Fruit fly (Drosophila melanogaster) whole organism, embryonic: ENCODE data around the gene CG43347.

ENCODE experiments used
- Aef1 ChIP-seq: fragments of 200-800 bp; sonication (Bioruptor generic); IDR thresholded peaks from 3 replicates; pipeline ENCODE4 v1.3.6; 2022; ENCODE audit warnings: missing biosample characterization, missing genetic modification characterization
- Asciz ChIP-seq: fragments of 200-800 bp; sonication (Bioruptor generic); optimal IDR thresholded peaks from 2 replicates; lab custom pipeline; 2017; ENCODE audit warnings: missing biosample characterization, mild to moderate bottlenecking, missing genetic modification characterization, missing genetic modification reagents
- CG10147 ChIP-seq: fragments of 200-800 bp; sonication (Bioruptor generic); optimal IDR thresholded peaks from 2 replicates; lab custom pipeline; 2019; ENCODE audit warnings: missing biosample characterization, mild to moderate bottlenecking, missing genetic modification characterization, moderate library complexity
- CG11398 ChIP-seq: fragments of 200-800 bp; sonication (Bioruptor generic); optimal IDR thresholded peaks from 2 replicates; lab custom pipeline; 2016; ENCODE audit warnings: missing biosample characterization, missing genetic modification characterization
- CG14050 ChIP-seq: fragments of 200-800 bp; sonication (Bioruptor generic); IDR thresholded peaks from 3 replicates; pipeline ENCODE4 v1.3.6; 2022; ENCODE audit warnings: missing biosample characterization, missing genetic modification characterization
- CG14710 ChIP-seq: fragments of 200-800 bp; sonication (Bioruptor generic); optimal IDR thresholded peaks from 3 replicates; lab custom pipeline; 2019; ENCODE audit warnings: missing biosample characterization, mild to moderate bottlenecking, missing genetic modification characterization, moderate library complexity
- CG1792 ChIP-seq: fragments of 200-800 bp; sonication (Bioruptor generic); optimal IDR thresholded peaks from 2 replicates; lab custom pipeline; 2016; ENCODE audit warnings: missing biosample characterization, missing genetic modification characterization
- CG18764 ChIP-seq: fragments of 200-800 bp; sonication (Bioruptor generic); optimal IDR thresholded peaks from 3 replicates; lab custom pipeline; 2016; ENCODE audit warnings: missing biosample characterization, missing genetic modification characterization
- CG2129 ChIP-seq: fragments of 200-800 bp; sonication (Bioruptor generic); IDR thresholded peaks from 2 replicates; pipeline ENCODE4 v1.3.6; 2022; ENCODE audit warnings: missing biosample characterization, missing genetic modification characterization; ENCODE audit not compliant: partially characterized antibody
- CG30431 ChIP-seq: fragments of 200-800 bp; sonication (Bioruptor generic); optimal IDR thresholded peaks from 2 replicates; lab custom pipeline; 2017; ENCODE audit warnings: missing biosample characterization, missing genetic modification characterization
- CG3726 ChIP-seq: fragments of 200-800 bp; sonication (Bioruptor generic); IDR thresholded peaks from 3 replicates; pipeline ENCODE4, ENCODE4 v1.3.6; 2022; ENCODE audit warnings: missing biosample characterization, missing genetic modification characterization
- CG3838 ChIP-seq: fragments of 200-800 bp; sonication (Bioruptor generic); optimal IDR thresholded peaks from 3 replicates; lab custom pipeline; 2016; ENCODE audit warnings: missing biosample characterization, missing genetic modification characterization
- CG7357 ChIP-seq: fragments of 200-800 bp; sonication (Bioruptor generic); IDR thresholded peaks from 3 replicates; pipeline ENCODE4 v1.3.6; 2022; ENCODE audit warnings: missing biosample characterization, missing genetic modification characterization
- CG7372 ChIP-seq: fragments of 200-800 bp; sonication (Bioruptor generic); IDR thresholded peaks from 2 replicates; pipeline ENCODE4 v1.3.6; 2022; ENCODE audit warnings: missing biosample characterization, missing genetic modification characterization
- CG8944 ChIP-seq: fragments of 200-800 bp; sonication (Bioruptor generic); optimal IDR thresholded peaks from 3 replicates; lab custom pipeline; 2016; ENCODE audit warnings: missing biosample characterization, missing genetic modification characterization
- CG9609 ChIP-seq: fragments of 200-800 bp; sonication (Bioruptor generic); optimal IDR thresholded peaks from 3 replicates; lab custom pipeline; 2016; ENCODE audit warnings: missing biosample characterization, missing genetic modification characterization
- D ChIP-seq, 2 experiments: fragments of 200-800 bp in 1 of 2; fragments of >200 bp in 1 of 2; sonication (Bioruptor generic) in 1 of 2; optimal IDR thresholded peaks; 2 replicates in 1 of 2; 3 replicates in 1 of 2; lab custom pipeline; 2017; ENCODE audit warnings: mild to moderate bottlenecking in 1 of 2, missing biosample characterization in 1 of 2, missing genetic modification characterization in 1 of 2, missing genetic modification reagents in 1 of 2
- D19B ChIP-seq: fragments of 200-800 bp; sonication (Bioruptor generic); optimal IDR thresholded peaks from 2 replicates; lab custom pipeline; 2017; ENCODE audit warnings: missing biosample characterization, mild to moderate bottlenecking, missing genetic modification characterization
- Dfd ChIP-seq, 2 experiments: fragments of >200 bp; optimal IDR thresholded peaks; 2 replicates each; lab custom pipeline; 2017; ENCODE audit warnings: missing biosample characterization in 2 of 2, missing genetic modification characterization in 2 of 2
- Dll ChIP-seq: fragments of 200-800 bp; sonication (Bioruptor generic); IDR thresholded peaks from 4 replicates; pipeline ENCODE4 v1.3.6; 2022; ENCODE audit warnings: missing biosample characterization, missing genetic modification characterization; ENCODE audit not compliant: partially characterized antibody
- HLH3B ChIP-seq: fragments of 200-800 bp; sonication (Bioruptor generic); IDR thresholded peaks from 2 replicates; pipeline ENCODE4 v1.3.6; 2022; ENCODE audit warnings: missing biosample characterization, missing genetic modification characterization
- Hey ChIP-seq: fragments of 200-800 bp; sonication (Bioruptor generic); optimal IDR thresholded peaks from 3 replicates; lab custom pipeline; 2018; ENCODE audit warnings: missing biosample characterization, mild to moderate bottlenecking, missing genetic modification characterization
- HmgD ChIP-seq: fragments of 200-800 bp; sonication (Bioruptor generic); optimal IDR thresholded peaks from 3 replicates; lab custom pipeline; 2016; ENCODE audit warnings: missing biosample characterization, missing genetic modification characterization
- Hr78 ChIP-seq, 2 experiments: fragments of 200-800 bp in 1 of 2; fragments of >200 bp in 1 of 2; sonication (Bioruptor generic) in 1 of 2; optimal IDR thresholded peaks; 2 replicates each; lab custom pipeline; 2017 to 2019; ENCODE audit warnings: missing biosample characterization in 2 of 2, missing genetic modification characterization in 2 of 2, mild to moderate bottlenecking in 1 of 2, moderate library complexity in 1 of 2
- Meics ChIP-seq: fragments of 200-800 bp; sonication (Bioruptor generic); optimal IDR thresholded peaks from 2 replicates; lab custom pipeline; 2017; ENCODE audit warnings: missing biosample characterization, mild to moderate bottlenecking, missing genetic modification characterization
- NC2β ChIP-seq: fragments of 200-800 bp; sonication (Bioruptor generic); optimal IDR thresholded peaks from 2 replicates; lab custom pipeline; 2016; ENCODE audit warnings: missing biosample characterization, missing genetic modification characterization
- Oli ChIP-seq: fragments of 200-800 bp; sonication (Bioruptor generic); optimal IDR thresholded peaks from 2 replicates; lab custom pipeline; 2018; ENCODE audit warnings: missing biosample characterization, mild to moderate bottlenecking, missing genetic modification characterization, moderate library complexity
- Ptx1 ChIP-seq: fragments of 200-800 bp; sonication (Bioruptor generic); IDR thresholded peaks from 2 replicates; pipeline ENCODE4 v1.3.6; 2022; ENCODE audit warnings: missing biosample characterization, missing genetic modification characterization
- Rfx ChIP-seq: fragments of 200-800 bp; sonication (Bioruptor generic); IDR thresholded peaks from 2 replicates; pipeline ENCODE4 v1.3.6; 2022; ENCODE audit warnings: missing biosample characterization, missing genetic modification characterization
- Vsx1 ChIP-seq: fragments of 200-800 bp; sonication (Bioruptor generic); optimal IDR thresholded peaks from 2 replicates; lab custom pipeline; 2017; ENCODE audit warnings: missing biosample characterization, mild to moderate bottlenecking, missing genetic modification characterization, missing genetic modification reagents
- ab ChIP-seq: fragments of 200-800 bp; sonication (Bioruptor generic); optimal IDR thresholded peaks from 2 replicates; lab custom pipeline; 2016; ENCODE audit warnings: missing biosample characterization, missing genetic modification characterization
- aop ChIP-seq: fragments of 200-800 bp; sonication (Bioruptor generic); IDR thresholded peaks from 2 replicates; pipeline ENCODE4 v1.3.6; 2022; ENCODE audit warnings: missing biosample characterization, missing genetic modification characterization
- caup ChIP-seq: fragments of 200-800 bp; sonication (Bioruptor generic); optimal IDR thresholded peaks from 3 replicates; lab custom pipeline; 2017; ENCODE audit warnings: missing biosample characterization, mild to moderate bottlenecking, missing genetic modification characterization, moderate library complexity; ENCODE audit not compliant: severe bottlenecking
- chinmo ChIP-seq: fragments of 200-800 bp; sonication (Bioruptor generic); IDR thresholded peaks from 4 replicates; pipeline ENCODE4 v1.3.6; 2022; ENCODE audit warnings: missing biosample characterization, missing genetic modification characterization; ENCODE audit not compliant: partially characterized antibody
- crc ChIP-seq: fragments of 200-800 bp; sonication (Bioruptor generic); optimal IDR thresholded peaks from 2 replicates; lab custom pipeline; 2016; ENCODE audit warnings: missing biosample characterization, missing genetic modification characterization
- dm ChIP-seq: fragments of 200-800 bp; sonication (Bioruptor generic); optimal IDR thresholded peaks from 3 replicates; lab custom pipeline; 2016; ENCODE audit warnings: missing biosample characterization, missing genetic modification characterization
- dmrt99B ChIP-seq: fragments of 200-800 bp; sonication (Bioruptor generic); optimal IDR thresholded peaks from 2 replicates; lab custom pipeline; 2018; ENCODE audit warnings: missing biosample characterization, mild to moderate bottlenecking, missing genetic modification characterization, moderate library complexity
- ewg ChIP-seq: fragments of 200-800 bp; sonication (Bioruptor generic); optimal IDR thresholded peaks from 3 replicates; lab custom pipeline; 2017; ENCODE audit warnings: mild to moderate bottlenecking, missing biosample characterization, missing genetic modification reagents, missing genetic modification characterization
- gcm ChIP-seq: fragments of 200-800 bp; sonication (Bioruptor generic); optimal IDR thresholded peaks from 2 replicates; lab custom pipeline; 2019; ENCODE audit warnings: missing biosample characterization, mild to moderate bottlenecking, missing genetic modification characterization, moderate library complexity
- hb ChIP-seq: fragments of 200-800 bp; sonication (Bioruptor generic); IDR thresholded peaks from 3 replicates; pipeline ENCODE4 v1.3.6; 2022; ENCODE audit warnings: missing biosample characterization, missing genetic modification characterization; ENCODE audit not compliant: partially characterized antibody
- ind ChIP-seq: fragments of 200-800 bp; sonication (Bioruptor generic); optimal IDR thresholded peaks from 3 replicates; lab custom pipeline; 2016; ENCODE audit warnings: missing biosample characterization, missing genetic modification characterization
- lab ChIP-seq: fragments of 200-800 bp; sonication (Bioruptor generic); optimal IDR thresholded peaks from 3 replicates; lab custom pipeline; 2017; ENCODE audit warnings: missing biosample characterization, missing genetic modification characterization, mild to moderate bottlenecking, moderate library complexity, missing genetic modification reagents
- prd ChIP-seq, 3 experiments: fragments of >200 bp in 2 of 3; fragments of 200-800 bp in 1 of 3; sonication (Bioruptor generic) in 1 of 3; optimal IDR thresholded peaks in 2 of 3; IDR thresholded peaks in 1 of 3; 2 replicates in 2 of 3; 3 replicates in 1 of 3; pipeline versions ENCODE4 v1.3.6 to Lab custom; 2017 to 2022; ENCODE audit warnings: missing biosample characterization in 1 of 3, missing genetic modification characterization in 1 of 3
- pros ChIP-seq: fragments of 200-800 bp; sonication (Bioruptor generic); optimal IDR thresholded peaks from 3 replicates; lab custom pipeline; 2019; ENCODE audit warnings: missing biosample characterization, mild to moderate bottlenecking, missing genetic modification characterization, moderate library complexity
- pzg ChIP-seq: fragments of 200-800 bp; sonication (Bioruptor generic); optimal IDR thresholded peaks from 3 replicates; lab custom pipeline; 2018; ENCODE audit warnings: missing biosample characterization, mild to moderate bottlenecking, missing genetic modification characterization, moderate library complexity
- tup ChIP-seq: fragments of 200-800 bp; sonication (Bioruptor generic); optimal IDR thresholded peaks from 2 replicates; lab custom pipeline; 2016; ENCODE audit warnings: missing biosample characterization, mild to moderate bottlenecking, missing genetic modification characterization, moderate library complexity
- twi ChIP-seq: fragments of 200-800 bp; optimal IDR thresholded peaks from 2 replicates; lab custom pipeline; 2019; ENCODE audit warnings: missing biosample characterization, mild to moderate bottlenecking, missing genetic modification characterization, moderate library complexity
- z ChIP-seq: fragments of 200-800 bp; sonication (Bioruptor generic); IDR thresholded peaks from 3 replicates; pipeline ENCODE4 v1.3.6; 2022; ENCODE audit warnings: missing biosample characterization, missing genetic modification characterization

CG43347 gene

dm6 chrX:10600254-10600916 lies 19.6 kb downstream of the CG43347 start (continued):
- TF ChIP-seq Rfx (GFP tag; lab: Robert Waterston, UW) (peak; percentile 71), CG9609 (GFP tag; lab: Kevin White, UChicago) (peak; percentile 24), pzg (GFP tag; lab: Kevin White, UChicago) (peak; percentile 4), HmgD (no peak), Dll (GFP tag; lab: Robert Waterston, UW) (no peak), chinmo (GFP tag; lab: Robert Waterston, UW) (0 out of 4 replicates have a peak, but pooled peaks have one; percentile 13), hb (no peak), CG3838 (GFP tag; lab: Kevin White, UChicago) (no peak), crc (GFP tag; lab: Kevin White, UChicago) (no peak), HLH3B (GFP tag; lab: Robert Waterston, UW) (peak; percentile 62), CG10147 (GFP tag; lab: Kevin White, UChicago) (no peak), Aef1 (GFP tag; lab: Robert Waterston, UW) (peak; percentile 73), CG1792 (GFP tag; lab: Kevin White, UChicago) (no peak), ewg (no peak), caup (peak; percentile 18), pros (no peak), Dfd (GFP tag; optimal IDR thresholded peaks at IDR 0.05; lab: Kevin White, UChicago) (no peak), Oli (peak; percentile 53), gcm (no peak), CG14050 (GFP tag; lab: Robert Waterston, UW) (peak; percentile 49; the same call in 2 of the 3 replicates), NC2β (GFP tag; lab: Kevin White, UChicago) (no peak), CG3726 (peak; percentile 70; the same call in 2 of the 3 replicates), Vsx1 (GFP tag; lab: Kevin White, UChicago) (no peak), D19B (GFP tag; lab: Kevin White, UChicago) (no peak), tup (no peak), CG7372 (GFP tag; lab: Robert Waterston, UW) (0 out of 2 replicates have a peak, but pooled peaks have one; percentile 32), Ptx1 (GFP tag; lab: Robert Waterston, UW) (peak; percentile 72), CG8944 (GFP tag; lab: Kevin White, UChicago) (peak; percentile 37), prd (optimal IDR thresholded peaks at IDR 0.05; lab: Kevin White, UChicago) (no peak), prd (GFP tag; IDR thresholded peaks at IDR 0.05; lab: Robert Waterston, UW) (peak; percentile 81), twi (no peak), Asciz (GFP tag; lab: Kevin White, UChicago) (no peak), CG14710 (tag; lab: Kevin White, UChicago) (peak; percentile 2), aop (GFP tag; lab: Robert Waterston, UW) (no peak), z (GFP tag; lab: Robert Waterston, UW) (no peak), Hr78 (GFP tag; optimal IDR thresholded peaks at IDR 0.05; lab: Kevin White, UChicago) (no peak), CG7357 (GFP tag; lab: Robert Waterston, UW) (no peak), Meics (GFP tag; lab: Kevin White, UChicago) (peak; percentile 49), CG2129 (no peak), ind (GFP tag; lab: Kevin White, UChicago) (peak; percentile 60), CG11398 (GFP tag; lab: Kevin White, UChicago) (no peak), CG30431 (GFP tag; lab: Kevin White, UChicago) (no peak), lab (peak; percentile 66), ab (GFP tag; lab: Kevin White, UChicago) (no peak), dmrt99B (tag; lab: Kevin White, UChicago) (no peak), D (optimal IDR thresholded peaks at IDR 0.05; lab: Kevin White, UChicago) (no peak), D (GFP tag; optimal IDR thresholded peaks at IDR 0.05; lab: Kevin White, UChicago) (peak; percentile 11), dm (GFP tag; lab: Kevin White, UChicago) (peak; percentile 9), CG18764 (GFP tag; lab: Kevin White, UChicago) (no peak), Hey (tag; lab: Kevin White, UChicago) (no peak)
